Worm (Caenorhabditis elegans) whole organism, L4/young adult: ENCODE data around the gene fat-5.

ENCODE experiments used
- W03F9.2 ChIP-seq: fragments of 150-350 bp; optimal IDR thresholded peaks from 2 replicates; lab custom pipeline; 2014; ENCODE audit warnings: missing biosample characterization, missing genetic modification characterization
- him-1 ChIP-seq: sonication (generic microtip); optimal IDR thresholded peaks from 2 replicates; lab custom pipeline; 2016; ENCODE audit warnings: missing genotype, missing genetic modification reagents, missing genetic modification characterization, missing compliant biosample characterization

ce11 chrV:17700728-17701262, 24.0 kb upstream of the fat-5 start, which contains the start of the genes Y26G10.5 and srh-32:
- TF ChIP-seq him-1 (tag; lab: Kevin White, UChicago) (no peak), W03F9.2 (tag; lab: Kevin White, UChicago) (no peak)
